Worm (Caenorhabditis elegans): Measurements from ENCODE around the gene pgp-7.
A peak's percentile ranks its signal among the peaks of the same experiment; 100 is the strongest.

ce11 chrX:10909661-10910060 is 39.6 kb upstream of the pgp-7 start:
- TF ChIP-seq ztf-11 (tag; optimal IDR thresholded peaks at IDR 0.05) (no peak), unc-39 (tag; optimal IDR thresholded peaks at IDR 0.05) (no peak), pqm-1 (tag; optimal IDR thresholded peaks at IDR 0.05) (no peak), ama-1 (optimal IDR thresholded peaks at IDR 0.05) (no peak), ceh-28 (tag; optimal IDR thresholded peaks at IDR 0.05) (no peak), nfya-1 (tag; optimal IDR thresholded peaks at IDR 0.05; ENCODE audit: insufficient read depth) (peak; percentile 30), pha-4 (tag; optimal IDR thresholded peaks at IDR 0.05) (no peak), mdl-1 (tag; optimal IDR thresholded peaks at IDR 0.05) (no peak)
